Fruit fly (Drosophila melanogaster): ENCODE results near the gene laf.

- no peak for TF ChIP-seq CTCF (optimal IDR thresholded peaks at IDR 0.05)
- TF ChIP-seq CG8478 (optimal IDR thresholded peaks at IDR 0.05) = no peak
Measured at dm6 chr3R:4906627-4906940, 28.3 kb upstream of the laf start.

Measured in S2 (cell line).